Worm (Caenorhabditis elegans) whole organism, L2 larva: ENCODE results near the gene Y110A2AL.1.

ENCODE experiments used
- C34F6.9 ChIP-seq: fragments of 150-350 bp; optimal IDR thresholded peaks from 2 replicates; lab custom pipeline; 2014; ENCODE audit warnings: missing biosample characterization, missing genetic modification characterization
- F13H6.1 ChIP-seq: sonication (generic microtip); optimal IDR thresholded peaks from 2 replicates; lab custom pipeline; 2016; ENCODE audit warnings: missing genetic modification characterization, missing compliant biosample characterization
- R02D3.7 ChIP-seq: fragments of 150-350 bp; optimal IDR thresholded peaks from 2 replicates; lab custom pipeline; 2014; ENCODE audit warnings: missing biosample characterization, missing genetic modification characterization
- ZK546.5 ChIP-seq: sonication (generic microtip); optimal IDR thresholded peaks from 2 replicates; lab custom pipeline; 2017; ENCODE audit warnings: missing biosample characterization, missing genetic modification characterization
- ama-1 ChIP-seq: fragments of 150-350 bp; optimal IDR thresholded peaks from 2 replicates; lab custom pipeline; 2018; ENCODE audit warnings: inconsistent platforms
- blmp-1 ChIP-seq: sonication (generic microtip); optimal IDR thresholded peaks from 2 replicates; lab custom pipeline; 2017; ENCODE audit warnings: missing genetic modification characterization, mild to moderate bottlenecking, missing compliant biosample characterization, antibody characterized with exemption, moderate library complexity; ENCODE audit not compliant: insufficient read depth
- ceh-82 ChIP-seq: fragments of 150-350 bp; optimal IDR thresholded peaks from 2 replicates; lab custom pipeline; 2014; ENCODE audit warnings: missing biosample characterization, missing genetic modification characterization
- crh-2 ChIP-seq: sonication (generic microtip); optimal IDR thresholded peaks from 2 replicates; lab custom pipeline; 2017; ENCODE audit warnings: missing biosample characterization, missing genetic modification characterization
- dmd-4 ChIP-seq: sonication (generic microtip); optimal IDR thresholded peaks from 2 replicates; lab custom pipeline; 2017; ENCODE audit warnings: missing biosample characterization, missing genetic modification characterization
- egl-27 ChIP-seq: sonication (generic microtip); optimal IDR thresholded peaks from 3 replicates; lab custom pipeline; 2017; ENCODE audit warnings: missing biosample characterization, missing genetic modification reagents, missing genetic modification characterization
- elt-1 ChIP-seq: fragments of 150-350 bp; optimal IDR thresholded peaks from 2 replicates; lab custom pipeline; 2014; ENCODE audit warnings: missing biosample characterization, missing genetic modification characterization
- fos-1 ChIP-seq: fragments of 150-350 bp; optimal IDR thresholded peaks from 2 replicates; lab custom pipeline; 2014; ENCODE audit warnings: missing biosample characterization, missing genetic modification characterization
- gmeb-1 ChIP-seq: fragments of 150-350 bp; optimal IDR thresholded peaks from 2 replicates; lab custom pipeline; 2014; ENCODE audit warnings: missing biosample characterization, missing genetic modification characterization
- lin-11 ChIP-seq: fragments of 150-350 bp; sonication (generic microtip); optimal IDR thresholded peaks from 2 replicates; lab custom pipeline; 2014; ENCODE audit warnings: missing biosample characterization, missing genetic modification characterization, inconsistent platforms, mixed read lengths
- lin-13 ChIP-seq: fragments of 150-350 bp; optimal IDR thresholded peaks from 2 replicates; lab custom pipeline; 2014; ENCODE audit warnings: missing biosample characterization, missing genetic modification reagents, missing genetic modification characterization
- lin-39 ChIP-seq: fragments of 150-350 bp; optimal IDR thresholded peaks from 2 replicates; lab custom pipeline; 2014; ENCODE audit warnings: missing biosample characterization, missing genetic modification reagents, missing genetic modification characterization
- lsy-2 ChIP-seq, 2 experiments: fragments of 150-350 bp in 1 of 2; sonication (generic microtip) in 1 of 2; optimal IDR thresholded peaks; 2 replicates each; lab custom pipeline; 2014 to 2017; ENCODE audit warnings: missing biosample characterization in 2 of 2, missing genetic modification characterization in 2 of 2
- mbf-1 ChIP-seq: sonication (generic microtip); optimal IDR thresholded peaks from 2 replicates; lab custom pipeline; 2017; ENCODE audit warnings: missing biosample characterization, missing genetic modification characterization
- mdl-1 ChIP-seq, 2 experiments: fragments of 150-350 bp in 1 of 2; sonication (generic microtip) in 1 of 2; optimal IDR thresholded peaks; 2 replicates each; lab custom pipeline; 2017; ENCODE audit warnings: missing biosample characterization in 2 of 2, missing genetic modification characterization in 2 of 2
- nhr-11 ChIP-seq: fragments of 150-350 bp; optimal IDR thresholded peaks from 2 replicates; lab custom pipeline; 2014; ENCODE audit warnings: missing biosample characterization, missing genetic modification characterization
- nhr-129 ChIP-seq: fragments of 150-350 bp; optimal IDR thresholded peaks from 2 replicates; lab custom pipeline; 2014; ENCODE audit warnings: missing biosample characterization, missing genetic modification characterization
- nhr-237 ChIP-seq: fragments of 150-350 bp; optimal IDR thresholded peaks from 2 replicates; lab custom pipeline; 2014; ENCODE audit warnings: missing biosample characterization, missing genetic modification characterization
- nhr-25 ChIP-seq: fragments of 150-350 bp; sonication (generic microtip); optimal IDR thresholded peaks from 3 replicates; lab custom pipeline; 2014; ENCODE audit warnings: missing biosample characterization, missing genetic modification characterization
- nhr-77 ChIP-seq: fragments of 150-350 bp; optimal IDR thresholded peaks from 2 replicates; lab custom pipeline; 2014; ENCODE audit warnings: missing biosample characterization, missing genetic modification characterization
- peb-1 ChIP-seq: fragments of 150-350 bp; optimal IDR thresholded peaks from 2 replicates; lab custom pipeline; 2014; ENCODE audit warnings: missing biosample characterization, missing genetic modification characterization
- sma-3 ChIP-seq: sonication (generic microtip); optimal IDR thresholded peaks from 2 replicates; lab custom pipeline; 2016; ENCODE audit warnings: missing genetic modification reagents, missing genetic modification characterization, missing compliant biosample characterization
- sma-9 ChIP-seq, 2 experiments: fragments of 150-350 bp in 1 of 2; sonication (generic microtip) in 1 of 2; optimal IDR thresholded peaks; 2 replicates each; lab custom pipeline; 2014 to 2016; ENCODE audit warnings: missing genetic modification characterization in 2 of 2, mild to moderate bottlenecking in 1 of 2, missing biosample characterization in 1 of 2, missing compliant biosample characterization in 1 of 2, missing genetic modification reagents in 1 of 2, moderate library complexity in 1 of 2
- snpc-4 ChIP-seq: fragments of 150-350 bp; optimal IDR thresholded peaks from 2 replicates; lab custom pipeline; 2014; ENCODE audit warnings: missing biosample characterization, missing genetic modification characterization
- unc-55 ChIP-seq: fragments of 150-350 bp; sonication (generic microtip); optimal IDR thresholded peaks from 3 replicates; lab custom pipeline; 2014; ENCODE audit warnings: missing biosample characterization, missing genetic modification reagents, missing genetic modification characterization
- unc-62 ChIP-seq: fragments of 150-350 bp; optimal IDR thresholded peaks from 2 replicates; lab custom pipeline; 2014; ENCODE audit warnings: missing biosample characterization, missing genetic modification reagents, missing genetic modification characterization
- ztf-11 ChIP-seq: sonication (generic microtip); optimal IDR thresholded peaks from 2 replicates; lab custom pipeline; 2017; ENCODE audit warnings: missing biosample characterization, missing genetic modification characterization
- ztf-4 ChIP-seq: fragments of 150-350 bp; optimal IDR thresholded peaks from 2 replicates; lab custom pipeline; 2014; ENCODE audit warnings: missing biosample characterization, missing genetic modification characterization

The Y110A2AL.1 gene

ce11 chrII:2913505-2913904, 38.6 kb downstream of the Y110A2AL.1 start, which contains the start of gene ubc-15:
Gene ubc-15, minus strand, starts transcription at chrII:2913605.
- TF ChIP-seq snpc-4 = no peak
- no peak for TF ChIP-seq lin-13
- no peak for TF ChIP-seq R02D3.7 (tag; lab: Kevin White, UChicago)
- no peak for TF ChIP-seq ceh-82 (tag; lab: Kevin White, UChicago)
- no peak for TF ChIP-seq egl-27
- TF ChIP-seq unc-55 (GFP tag; lab: Kevin White, UChicago) = peak; percentile 5
- no peak for TF ChIP-seq ZK546.5 (tag; lab: Kevin White, UChicago)
- TF ChIP-seq, all 48 proteins: peak for 1

ce11 chrII:2919074-2919857, 44.4 kb downstream of the Y110A2AL.1 start, which contains the start of the genes ncap-1 and Y110A2AR.1:
Gene ncap-1, minus strand, starts transcription at chrII:2919314.
Gene Y110A2AR.1, plus strand, starts transcription at chrII:2919710.
- TF ChIP-seq egl-27 = no peak
- peak in 1 of 2 experiments; percentile 25 for TF ChIP-seq lsy-2 (tag; optimal IDR thresholded peaks at IDR 0.05; lab: Kevin White, UChicago)
- peak; percentile 34 for TF ChIP-seq unc-55 (GFP tag; lab: Kevin White, UChicago)
- peak; percentile 19 for TF ChIP-seq C34F6.9
- peak; percentile 27 for TF ChIP-seq gmeb-1 (tag; lab: Kevin White, UChicago)
- TF ChIP-seq elt-1 = no peak
- no peak for TF ChIP-seq nhr-25 (tag; lab: Kevin White, UChicago)
- TF ChIP-seq, all 48 proteins: peak for 4

DNA sequence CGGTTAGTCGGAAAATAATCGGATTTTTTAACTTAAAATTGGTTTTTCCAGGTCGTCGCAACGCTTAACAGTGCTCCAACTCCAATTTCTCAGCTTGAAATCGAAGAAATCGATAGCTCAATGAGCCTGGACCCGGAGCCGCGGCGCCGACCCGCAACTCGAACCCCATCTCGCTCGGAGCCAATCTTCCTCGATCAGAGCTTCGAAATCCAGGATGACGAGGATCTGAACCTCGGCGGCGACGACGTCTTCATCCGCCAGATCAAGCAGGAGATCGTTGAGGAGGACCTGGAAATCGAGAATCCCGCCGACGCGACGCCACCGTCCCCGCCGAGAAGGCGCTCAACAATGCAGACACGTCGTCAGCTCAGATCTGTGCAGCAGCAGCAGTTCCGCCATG, 45.3 kb downstream of the Y110A2AL.1 start:
- TF ChIP-seq peb-1 = no peak
- TF ChIP-seq lin-11 (tag; lab: Kevin White, UChicago) = no peak
- no peak for TF ChIP-seq mdl-1 (tag; optimal IDR thresholded peaks at IDR 0.05; lab: Kevin White, UChicago)

DNA sequence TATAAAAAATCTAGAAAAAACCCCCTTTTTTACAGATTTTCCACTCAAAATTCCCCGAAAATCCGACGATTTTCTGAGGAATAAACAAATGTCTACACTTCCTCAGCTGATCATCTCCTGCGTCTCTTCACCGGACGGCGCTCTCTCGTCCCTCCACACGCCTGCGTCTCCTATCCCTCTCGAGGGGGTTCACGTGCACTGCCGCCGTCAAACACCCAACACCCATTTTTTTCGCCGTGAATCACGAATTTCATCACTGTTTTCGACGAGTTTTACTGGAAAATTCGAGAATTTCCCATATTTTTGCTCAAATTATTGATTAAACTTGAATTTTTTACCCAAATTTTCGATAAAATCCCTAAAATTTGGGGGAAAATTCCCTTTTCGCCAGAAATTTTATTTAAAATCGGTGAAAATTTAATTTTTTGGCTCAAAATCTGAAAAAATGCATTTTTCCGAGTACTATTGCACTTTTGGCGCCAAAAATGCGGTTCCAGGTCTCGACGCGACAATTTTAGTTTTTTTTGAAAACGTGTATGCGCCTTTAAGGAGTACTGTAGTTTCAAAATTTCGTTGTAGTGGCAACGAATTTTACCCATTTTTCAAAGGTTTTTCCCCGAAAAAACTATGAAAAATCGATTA, 46.0 kb downstream of the Y110A2AL.1 start:
- TF ChIP-seq blmp-1 = no peak
- TF ChIP-seq lin-13 = peak; percentile 1
- TF ChIP-seq sma-3 (GFP tag; lab: Kevin White, UChicago) = peak; percentile 15
- no peak for TF ChIP-seq mbf-1
- TF ChIP-seq fos-1 (tag; lab: Kevin White, UChicago) = peak; percentile 61
- peak; percentile 7 for TF ChIP-seq F13H6.1 (tag; lab: Kevin White, UChicago)
- TF ChIP-seq nhr-129 = peak; percentile 48
- peak; percentile 27 for TF ChIP-seq gmeb-1 (tag; lab: Kevin White, UChicago)
- no peak for TF ChIP-seq nhr-77
- peak; percentile 64 for TF ChIP-seq unc-55 (GFP tag; lab: Kevin White, UChicago)
- TF ChIP-seq lsy-2 (tag; optimal IDR thresholded peaks at IDR 0.05; lab: Kevin White, UChicago) = peak; percentile 26 to 62
- TF ChIP-seq mdl-1 (tag; optimal IDR thresholded peaks at IDR 0.05; lab: Kevin White, UChicago) = peak; percentile 70 to 82
- TF ChIP-seq sma-9 (GFP tag; optimal IDR thresholded peaks at IDR 0.05; lab: Kevin White, UChicago) = peak; percentile 52
- no peak for TF ChIP-seq sma-9 (tag; optimal IDR thresholded peaks at IDR 0.05; lab: Kevin White, UChicago)
- peak; percentile 35 for TF ChIP-seq nhr-25 (tag; lab: Kevin White, UChicago)
- TF ChIP-seq lin-11 (tag; lab: Kevin White, UChicago) = peak; percentile 6
- peak; percentile 28 for TF ChIP-seq crh-2 (tag; lab: Kevin White, UChicago)
- peak; percentile 80 for TF ChIP-seq C34F6.9
- no peak for TF ChIP-seq egl-27

ce11 chrII:2921860-2922259, 47.0 kb downstream of the Y110A2AL.1 start:
- no peak for TF ChIP-seq nhr-11
- TF ChIP-seq lin-13 = no peak
- no peak for TF ChIP-seq dmd-4 (tag; lab: Kevin White, UChicago)
- no peak for TF ChIP-seq egl-27
- no peak for TF ChIP-seq lin-39 (tag; lab: Kevin White, UChicago)
- TF ChIP-seq ztf-4 (tag; lab: Kevin White, UChicago) = no peak
- TF ChIP-seq F13H6.1 (tag; lab: Kevin White, UChicago) = no peak
- TF ChIP-seq ztf-11 (tag; lab: Kevin White, UChicago) = no peak
- TF ChIP-seq nhr-237 (tag; lab: Kevin White, UChicago) = no peak
- no peak for TF ChIP-seq fos-1 (tag; lab: Kevin White, UChicago)
- TF ChIP-seq unc-62 (GFP tag; lab: Kevin White, UChicago) = no peak
- TF ChIP-seq ama-1 (lab: Kevin White, UChicago) = no peak
- no peak for TF ChIP-seq sma-9 (GFP tag; optimal IDR thresholded peaks at IDR 0.05; lab: Kevin White, UChicago)
- TF ChIP-seq sma-9 (tag; optimal IDR thresholded peaks at IDR 0.05; lab: Kevin White, UChicago) = no peak
- no peak for TF ChIP-seq nhr-77
